Fruit fly (Drosophila melanogaster) whole organism, wandering third instar larva: ENCODE data around the gene Sema1a.
A peak's percentile ranks its signal among the peaks of the same experiment; 100 is the strongest.

Source experiments
- CrebA ChIP-seq: fragments of 200-800 bp; sonication (Bioruptor generic); optimal IDR thresholded peaks from 2 replicates; lab custom pipeline; 2016; ENCODE audit warnings: missing biosample characterization, mild to moderate bottlenecking, missing genetic modification characterization, borderline replicate concordance
- Hr78 ChIP-seq: fragments of >200 bp; optimal IDR thresholded peaks from 2 replicates; lab custom pipeline; 2017; ENCODE audit warnings: missing biosample characterization, missing genetic modification characterization
- Sp1 ChIP-seq: fragments of 200-800 bp; sonication (Bioruptor generic); optimal IDR thresholded peaks from 3 replicates; lab custom pipeline; 2019; ENCODE audit warnings: missing biosample characterization, mild to moderate bottlenecking, missing genetic modification characterization, moderate library complexity
- Vsx2 ChIP-seq: fragments of 200-300, 225-300 bp; sonication (Bioruptor generic); optimal IDR thresholded peaks from 2 replicates; lab custom pipeline; 2018; ENCODE audit warnings: missing biosample characterization, missing genetic modification characterization; ENCODE audit not compliant: partially characterized antibody
- jim ChIP-seq: fragments of 175-275, 200-325 bp; sonication (Bioruptor generic); optimal IDR thresholded peaks from 2 replicates; lab custom pipeline; 2016; ENCODE audit warnings: missing biosample characterization, mild to moderate bottlenecking, missing genetic modification characterization
- pan ChIP-seq: fragments of >200 bp; optimal IDR thresholded peaks from 2 replicates; lab custom pipeline; 2017
- psq ChIP-seq: fragments of 200-800 bp; sonication (Bioruptor generic); optimal IDR thresholded peaks from 3 replicates; lab custom pipeline; 2017; ENCODE audit warnings: missing biosample characterization, mild to moderate bottlenecking, missing genetic modification characterization, moderate library complexity
- rgr ChIP-seq: fragments of 200-800 bp; sonication (Bioruptor generic); optimal IDR thresholded peaks from 3 replicates; lab custom pipeline; 2016; ENCODE audit warnings: missing biosample characterization, mild to moderate bottlenecking, missing genetic modification characterization

DNA sequence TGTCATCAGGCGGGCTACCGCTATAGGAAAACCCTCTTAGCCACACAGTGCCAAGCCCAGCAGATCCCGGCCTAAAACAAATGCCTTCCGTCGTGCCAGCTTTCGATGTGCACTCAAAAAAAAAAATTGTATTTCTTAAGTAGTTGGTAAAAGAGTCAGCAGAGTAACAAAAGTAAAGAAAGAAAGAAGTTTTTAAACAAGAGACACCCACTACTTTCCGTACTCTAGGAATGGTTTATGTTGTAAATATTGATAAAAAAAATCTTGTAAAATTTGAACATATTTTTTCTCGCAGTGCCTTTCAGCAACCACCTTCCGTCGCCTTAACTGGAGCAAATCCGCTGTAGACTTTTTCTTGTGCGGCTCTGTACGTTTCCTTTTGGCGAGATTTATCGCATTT lies 31.0 kb downstream of the Sema1a start:
- TF ChIP-seq rgr (peak; percentile 51), pan (lab: Kevin White, UChicago) (no peak), Vsx2 (GFP tag; lab: Kevin White, UChicago) (no peak), jim (GFP tag; lab: Kevin White, UChicago) (no peak), Sp1 (GFP tag; lab: Kevin White, UChicago) (peak; percentile 42), CrebA (GFP tag; lab: Kevin White, UChicago) (no peak), Hr78 (no peak), psq (GFP tag; lab: Kevin White, UChicago) (peak; percentile 18)
